Fruit fly (Drosophila melanogaster): ENCODE measurements around the gene CG42374.
A peak's percentile ranks its signal among the peaks of the same experiment; 100 is the strongest.

The CG42374 gene

dm6 chr3L:19216377-19216776 lies 47.2 kb upstream of the CG42374 start (continued):
- TF ChIP-seq vfl (GFP tag; optimal IDR thresholded peaks at IDR 0.05): no peak
- no peak for TF ChIP-seq Sry-β (GFP tag; optimal IDR thresholded peaks at IDR 0.05)
- no peak for TF ChIP-seq CTCF (GFP tag; optimal IDR thresholded peaks at IDR 0.05)
- no peak for TF ChIP-seq Optix (GFP tag; IDR thresholded peaks at IDR 0.05)
- no peak for TF ChIP-seq D19B (GFP tag; optimal IDR thresholded peaks at IDR 0.05)
- TF ChIP-seq CG7786 (GFP tag; optimal IDR thresholded peaks at IDR 0.05): no peak
- no peak for TF ChIP-seq CG17612 (GFP tag; IDR thresholded peaks at IDR 0.05)
- peak; percentile 22; the same call in 1 of the 2 replicates for TF ChIP-seq Oaz (GFP tag; IDR thresholded peaks at IDR 0.05)
- TF ChIP-seq seq (GFP tag; IDR thresholded peaks at IDR 0.05): no peak
- TF ChIP-seq CG31365 (tag; optimal IDR thresholded peaks at IDR 0.05): no peak
- TF ChIP-seq CG10366 (GFP tag; IDR thresholded peaks at IDR 0.05): no peak
- no peak for TF ChIP-seq CG6254 (GFP tag; optimal IDR thresholded peaks at IDR 0.05)
- no peak for TF ChIP-seq Neu2 (GFP tag; optimal IDR thresholded peaks at IDR 0.05; ENCODE audit: borderline replicate concordance)
- no peak for TF ChIP-seq so (GFP tag; IDR thresholded peaks at IDR 0.05)
- TF ChIP-seq trh (GFP tag; optimal IDR thresholded peaks at IDR 0.05): no peak
- TF ChIP-seq lmd (GFP tag; IDR thresholded peaks at IDR 0.05): peak; percentile 52
- no peak for TF ChIP-seq tna (GFP tag; IDR thresholded peaks at IDR 0.05; ENCODE audit: partially characterized antibody)
- no peak for TF ChIP-seq CHES-1-like (GFP tag; optimal IDR thresholded peaks at IDR 0.05)
- no peak for TF ChIP-seq gce (GFP tag; IDR thresholded peaks at IDR 0.05)
- TF ChIP-seq Nf-YC (tag; optimal IDR thresholded peaks at IDR 0.05): no peak
- TF ChIP-seq Mad (GFP tag; optimal IDR thresholded peaks at IDR 0.05): no peak
- no peak for TF ChIP-seq CG16813 (GFP tag; IDR thresholded peaks at IDR 0.05; ENCODE audit: partially characterized antibody)
- peak; percentile 53 for TF ChIP-seq tap (tag; optimal IDR thresholded peaks at IDR 0.05)
- peak; percentile 71 for TF ChIP-seq CG18599 (GFP tag; optimal IDR thresholded peaks at IDR 0.05)
- no peak for TF ChIP-seq CG11456 (GFP tag; IDR thresholded peaks at IDR 0.05)
- TF ChIP-seq C15 (GFP tag; IDR thresholded peaks at IDR 0.05): no peak
- no peak for TF ChIP-seq bigmax (GFP tag; optimal IDR thresholded peaks at IDR 0.05)
- TF ChIP-seq CG30020 (tag; optimal IDR thresholded peaks at IDR 0.05): no peak
- no peak for TF ChIP-seq Antp (GFP tag; optimal IDR thresholded peaks at IDR 0.05)
- no peak for TF ChIP-seq ftz-f1 (GFP tag; optimal IDR thresholded peaks at IDR 0.05)
- TF ChIP-seq Scr (GFP tag; IDR thresholded peaks at IDR 0.05; ENCODE audit: partially characterized antibody): no peak
- TF ChIP-seq CG6791 (GFP tag; IDR thresholded peaks at IDR 0.05; ENCODE audit: partially characterized antibody): no peak
- TF ChIP-seq ERR (GFP tag; optimal IDR thresholded peaks at IDR 0.05): no peak
- TF ChIP-seq CG9437 (GFP tag; optimal IDR thresholded peaks at IDR 0.05): no peak
- TF ChIP-seq tup (GFP tag; optimal IDR thresholded peaks at IDR 0.05): no peak
- TF ChIP-seq MESR4 (GFP tag; optimal IDR thresholded peaks at IDR 0.05): no peak
- no peak for TF ChIP-seq kni (GFP tag; optimal IDR thresholded peaks at IDR 0.05)
- TF ChIP-seq corto (GFP tag; optimal IDR thresholded peaks at IDR 0.05): no peak
- no peak for TF ChIP-seq CG18011 (GFP tag; optimal IDR thresholded peaks at IDR 0.05)
- TF ChIP-seq HLH54F (GFP tag; optimal IDR thresholded peaks at IDR 0.05): no peak
- TF ChIP-seq cwo (GFP tag; optimal IDR thresholded peaks at IDR 0.05): peak; percentile 62
- no peak for TF ChIP-seq CG10462 (GFP tag; optimal IDR thresholded peaks at IDR 0.05)
- peak; percentile 18 for TF ChIP-seq CG7987 (GFP tag; optimal IDR thresholded peaks at IDR 0.05)
- no peak for TF ChIP-seq sqz (GFP tag; optimal IDR thresholded peaks at IDR 0.05)
- TF ChIP-seq stc (GFP tag; IDR thresholded peaks at IDR 0.05): peak; percentile 48; the same call in 1 of the 2 replicates
- TF ChIP-seq Lim3 (GFP tag; IDR thresholded peaks at IDR 0.05): no peak
- no peak for TF ChIP-seq CG12236 (GFP tag; optimal IDR thresholded peaks at IDR 0.05)
- TF ChIP-seq Max (GFP tag; optimal IDR thresholded peaks at IDR 0.05): no peak
- no peak for TF ChIP-seq ap (GFP tag; IDR thresholded peaks at IDR 0.05)
- TF ChIP-seq zf30C (GFP tag; optimal IDR thresholded peaks at IDR 0.05): no peak
- TF ChIP-seq Doc3 (GFP tag; IDR thresholded peaks at IDR 0.05; ENCODE audit: partially characterized antibody): no peak
- peak; percentile 24 for TF ChIP-seq CG5180 (GFP tag; optimal IDR thresholded peaks at IDR 0.05)
